Worm (Caenorhabditis elegans): ENCODE data around the gene osm-6.

osm-6 gene

DNA sequence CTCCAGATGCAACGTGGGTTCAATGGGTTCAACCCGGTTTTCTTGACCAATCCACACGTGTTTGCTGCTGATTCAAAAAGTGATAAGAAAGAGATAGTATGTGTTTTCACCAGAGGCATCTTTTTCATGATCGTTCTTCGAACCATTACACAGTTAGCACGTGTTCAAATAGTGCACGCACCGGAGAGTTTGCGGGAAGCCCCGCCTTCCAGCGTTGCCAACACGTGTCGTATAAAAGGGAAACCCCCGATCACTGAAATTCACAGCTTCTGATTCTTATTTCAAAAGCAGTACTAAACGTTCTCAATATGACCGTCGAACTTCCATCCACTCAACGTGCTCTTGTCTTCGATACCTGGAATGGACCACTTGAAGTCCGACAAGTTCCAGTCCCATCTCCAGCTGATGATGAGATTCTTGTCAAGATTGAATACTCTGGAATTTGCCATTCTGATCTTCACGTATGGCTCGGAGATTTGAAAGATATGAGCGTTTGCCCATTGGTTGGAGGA, 39.2 kb downstream of the osm-6 start, which contains the start of gene adh-1:
Gene adh-1 (plus strand): TSS at position 261 of the 512 bp plus-strand sequence.
- TF ChIP-seq W03F9.2 (tag; optimal IDR thresholded peaks at IDR 0.05) = no peak
- no peak for TF ChIP-seq dao-5 (tag; optimal IDR thresholded peaks at IDR 0.05)
- no peak for TF ChIP-seq him-1 (tag; optimal IDR thresholded peaks at IDR 0.05)

DNA sequence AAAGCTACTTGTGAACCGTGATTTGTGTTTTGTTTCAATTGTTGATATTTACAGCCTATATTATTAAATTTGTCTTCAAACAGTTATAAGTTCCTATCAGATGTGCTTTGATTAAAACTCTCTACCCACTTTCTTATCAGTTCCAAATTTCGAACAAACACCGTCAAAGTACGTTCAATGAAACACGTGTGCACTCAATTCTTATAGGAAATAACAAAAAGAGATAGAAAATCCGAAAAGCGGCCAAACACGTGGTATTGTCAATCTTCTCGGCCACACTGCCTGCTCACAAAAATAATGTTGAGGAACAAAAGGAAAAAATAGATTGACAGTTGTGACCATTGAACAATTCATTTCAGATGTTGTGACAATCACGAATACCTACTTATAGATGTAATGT, 41.3 kb downstream of the osm-6 start:
- TF ChIP-seq W03F9.2 (tag; optimal IDR thresholded peaks at IDR 0.05) = no peak

- TF ChIP-seq dao-5 (tag; optimal IDR thresholded peaks at IDR 0.05) = no peak
These were observed 42.2 kb downstream of the osm-6 start for ce11 chrV:11885087-11885486.

- no peak for TF ChIP-seq dao-5 (tag; optimal IDR thresholded peaks at IDR 0.05)
- TF ChIP-seq him-1 (tag; optimal IDR thresholded peaks at IDR 0.05) = no peak
- TF ChIP-seq W03F9.2 (tag; optimal IDR thresholded peaks at IDR 0.05) = no peak
These were observed 44.0 kb downstream of the osm-6 start for ce11 chrV:11883215-11883614.

DNA sequence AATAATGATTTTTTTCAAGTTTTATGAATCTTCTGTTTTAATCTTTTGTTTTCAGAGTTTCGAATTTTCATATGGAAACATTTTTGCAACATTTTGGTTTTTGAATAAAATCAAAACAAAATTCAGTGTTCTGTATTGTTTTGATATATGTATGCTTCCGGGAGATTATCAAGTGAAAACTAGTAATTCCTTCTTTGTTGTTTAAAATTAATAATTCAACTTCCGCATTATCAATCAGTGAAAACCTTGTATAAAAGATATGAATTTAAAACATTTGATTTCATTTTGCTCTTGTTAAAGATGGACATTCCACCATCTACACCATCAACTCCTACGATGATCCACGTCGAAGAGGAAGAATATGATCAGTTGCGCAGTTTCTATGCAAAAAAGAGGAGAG, 47.5 kb downstream of the osm-6 start, which contains the start of gene sulp-5:
Gene sulp-5 (plus strand): TSS at position 301 of the 400 bp plus-strand sequence.
- TF ChIP-seq him-1 (tag; optimal IDR thresholded peaks at IDR 0.05) (no peak), W03F9.2 (tag; optimal IDR thresholded peaks at IDR 0.05) (no peak), dao-5 (tag; optimal IDR thresholded peaks at IDR 0.05) (no peak)

DNA sequence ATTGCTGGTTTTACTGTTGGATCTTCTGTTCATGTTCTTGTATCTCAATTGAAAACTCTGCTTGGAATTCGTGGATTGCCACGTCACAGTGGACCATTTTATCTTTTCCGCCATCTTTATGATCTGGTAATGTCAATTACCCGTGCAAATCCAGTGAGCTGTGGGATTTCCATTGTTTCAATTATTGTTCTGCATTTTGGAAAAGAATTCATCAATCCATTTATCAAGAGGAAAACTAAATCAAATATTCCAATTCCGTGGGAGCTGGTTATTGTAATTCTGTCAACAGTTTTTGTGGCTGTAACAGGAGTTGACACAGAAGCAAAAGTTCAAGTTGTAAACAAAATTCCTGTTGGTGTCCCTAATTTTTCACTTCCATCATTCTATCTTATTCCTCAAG, 50.6 kb downstream of the osm-6 start:
- no peak for TF ChIP-seq dao-5 (tag; optimal IDR thresholded peaks at IDR 0.05)

ce11 chrV:11875060-11875459, 52.2 kb downstream of the osm-6 start, which contains the start of gene sulp-4:
Gene sulp-4, plus strand, starts transcription at chrV:11875360.
- no peak for TF ChIP-seq him-1 (tag; optimal IDR thresholded peaks at IDR 0.05)
- TF ChIP-seq dao-5 (tag; optimal IDR thresholded peaks at IDR 0.05) = no peak
- TF ChIP-seq W03F9.2 (tag; optimal IDR thresholded peaks at IDR 0.05) = no peak

Measured in whole organism, L4/young adult.